Worm (Caenorhabditis elegans) whole organism, L1 larva: ENCODE data around the gene C45B2.8.

Experiments used
- Y116A8C.19 ChIP-seq: sonication (generic microtip); optimal IDR thresholded peaks from 2 replicates; lab custom pipeline; 2016; ENCODE audit warnings: missing compliant biosample characterization, missing genetic modification characterization, borderline replicate concordance
- alr-1 ChIP-seq: fragments of 200-800 bp; sonication (Bioruptor generic); optimal IDR thresholded peaks from 2 replicates; lab custom pipeline; 2018; ENCODE audit warnings: borderline replicate concordance, mild to moderate bottlenecking, missing genetic modification characterization, missing compliant biosample characterization
- ama-1 ChIP-seq: fragments of 150-350 bp; optimal IDR thresholded peaks from 2 replicates; lab custom pipeline; 2014
- ceh-8 ChIP-seq: fragments of 200-800 bp; sonication (Bioruptor generic); optimal IDR thresholded peaks from 2 replicates; lab custom pipeline; 2018; ENCODE audit warnings: mild to moderate bottlenecking, missing genetic modification characterization, moderate library complexity, missing compliant biosample characterization
- ceh-82 ChIP-seq, 3 experiments: fragments of 150-350 bp in 1 of 3; sonication (generic microtip) in 2 of 3; optimal IDR thresholded peaks; 2 replicates each; lab custom pipeline; 2014 to 2017; ENCODE audit warnings: missing biosample characterization in 3 of 3, missing genetic modification characterization in 3 of 3
- ces-1 ChIP-seq: fragments of 150-350 bp; optimal IDR thresholded peaks from 2 replicates; lab custom pipeline; 2014; ENCODE audit warnings: missing biosample characterization, missing genetic modification reagents, missing genetic modification characterization
- dsc-1 ChIP-seq: sonication (generic microtip); optimal IDR thresholded peaks from 2 replicates; lab custom pipeline; 2016; ENCODE audit warnings: mild to moderate bottlenecking, missing genetic modification characterization, missing compliant biosample characterization
- egl-13 ChIP-seq: sonication (generic microtip); optimal IDR thresholded peaks from 2 replicates; lab custom pipeline; 2016; ENCODE audit warnings: missing genotype, missing genetic modification reagents, missing genetic modification characterization, missing compliant biosample characterization
- egl-27 ChIP-seq, 2 experiments: fragments of 150-350 bp in 1 of 2; sonication (generic microtip); optimal IDR thresholded peaks; 3 replicates each; lab custom pipeline; 2017 to 2018; ENCODE audit warnings: missing biosample characterization in 2 of 2, missing genetic modification characterization in 2 of 2, missing genetic modification reagents in 2 of 2
- elt-2 ChIP-seq: sonication (generic microtip); optimal IDR thresholded peaks from 2 replicates; lab custom pipeline; 2016; ENCODE audit warnings: missing genetic modification characterization, mild to moderate bottlenecking, inconsistent platforms, missing compliant biosample characterization, missing genetic modification reagents
- elt-3 ChIP-seq, 6 experiments: fragments of 150-350 bp in 1 of 6; sonication (generic microtip); optimal IDR thresholded peaks; 2 replicates each; lab custom pipeline; 2017 to 2018; ENCODE audit warnings: missing biosample characterization in 6 of 6, missing genetic modification characterization in 6 of 6, inconsistent platforms in 1 of 6
- fkh-10 ChIP-seq: sonication (generic microtip); optimal IDR thresholded peaks from 2 replicates; lab custom pipeline; 2017; ENCODE audit warnings: missing biosample characterization, missing genetic modification reagents, missing genetic modification characterization
- fkh-8 ChIP-seq: sonication (generic microtip); optimal IDR thresholded peaks from 2 replicates; lab custom pipeline; 2016; ENCODE audit warnings: mild to moderate bottlenecking, missing genetic modification characterization, missing compliant biosample characterization
- grh-1 ChIP-seq: fragments of 200-800 bp; sonication (Bioruptor generic); IDR thresholded peaks from 2 replicates; pipeline ENCODE4 v1.3.6; 2022; ENCODE audit warnings: missing genetic modification reagents, missing genetic modification characterization, missing compliant biosample characterization
- hlh-17 ChIP-seq: fragments of 200-800 bp; sonication (Bioruptor generic); optimal IDR thresholded peaks from 2 replicates; lab custom pipeline; 2018; ENCODE audit warnings: missing genetic modification characterization, mild to moderate bottlenecking, missing compliant biosample characterization, moderate library complexity, borderline replicate concordance
- hlh-4 ChIP-seq: sonication (generic microtip); optimal IDR thresholded peaks from 2 replicates; lab custom pipeline; 2016; ENCODE audit warnings: mild to moderate bottlenecking, missing genetic modification characterization, missing compliant biosample characterization
- jun-1 ChIP-seq: fragments of 150-350 bp; optimal IDR thresholded peaks from 2 replicates; lab custom pipeline; 2014; ENCODE audit warnings: missing biosample characterization, missing genetic modification reagents, missing genetic modification characterization
- lin-14 ChIP-seq: fragments of 200-800 bp; sonication (Bioruptor generic); optimal IDR thresholded peaks from 2 replicates; lab custom pipeline; 2018; ENCODE audit warnings: mild to moderate bottlenecking, missing genetic modification characterization, moderate library complexity, missing compliant biosample characterization
- lin-35 ChIP-seq, 2 experiments: fragments of 150-350 bp; optimal IDR thresholded peaks; 2 replicates each; lab custom pipeline; 2014; ENCODE audit warnings: missing biosample characterization in 2 of 2, missing genetic modification characterization in 2 of 2, missing genetic modification reagents in 2 of 2
- lin-39 ChIP-seq: fragments of 150-350 bp; optimal IDR thresholded peaks from 2 replicates; lab custom pipeline; 2014; ENCODE audit warnings: missing biosample characterization, missing genetic modification reagents, missing genetic modification characterization
- lir-3 ChIP-seq: sonication (generic microtip); optimal IDR thresholded peaks from 2 replicates; lab custom pipeline; 2016; ENCODE audit warnings: mild to moderate bottlenecking, missing genetic modification characterization, moderate library complexity, missing compliant biosample characterization; ENCODE audit not compliant: poor library complexity
- lsy-2 ChIP-seq, 2 experiments: fragments of 150-350 bp; optimal IDR thresholded peaks; 2 replicates each; lab custom pipeline; 2014; ENCODE audit warnings: missing biosample characterization in 2 of 2, missing genetic modification characterization in 2 of 2
- nhr-12 ChIP-seq: sonication (generic microtip); optimal IDR thresholded peaks from 2 replicates; lab custom pipeline; 2017; ENCODE audit warnings: missing biosample characterization, missing genetic modification characterization
- nhr-19 ChIP-seq: fragments of 200-800 bp; sonication (Bioruptor generic); conservative IDR thresholded peaks from 2 replicates; pipeline ENCODE4 v1.3.6; 2022; ENCODE audit warnings: missing genetic modification characterization, missing compliant biosample characterization
- nhr-20 ChIP-seq: sonication (generic microtip); optimal IDR thresholded peaks from 2 replicates; lab custom pipeline; 2016; ENCODE audit warnings: mild to moderate bottlenecking, missing genetic modification characterization, missing compliant biosample characterization
- nhr-237 ChIP-seq: fragments of 150-350 bp; optimal IDR thresholded peaks from 2 replicates; lab custom pipeline; 2014; ENCODE audit warnings: missing biosample characterization, missing genetic modification characterization
- nhr-47 ChIP-seq: sonication (generic microtip); optimal IDR thresholded peaks from 2 replicates; lab custom pipeline; 2016; ENCODE audit warnings: mild to moderate bottlenecking, missing genetic modification characterization, moderate library complexity, missing compliant biosample characterization
- nhr-71 ChIP-seq: sonication (generic microtip); optimal IDR thresholded peaks from 2 replicates; lab custom pipeline; 2016; ENCODE audit warnings: mild to moderate bottlenecking, missing genetic modification characterization, moderate library complexity, missing compliant biosample characterization
- nhr-76 ChIP-seq: sonication (generic microtip); optimal IDR thresholded peaks from 2 replicates; lab custom pipeline; 2017; ENCODE audit warnings: missing biosample characterization, missing genetic modification characterization
- nhr-85 ChIP-seq: sonication (generic microtip); peaks from one replicate; lab custom pipeline; 2016; ENCODE audit warnings: missing genetic modification characterization, inconsistent platforms, missing compliant biosample characterization
- nhr-90 ChIP-seq: sonication (generic microtip); optimal IDR thresholded peaks from 2 replicates; lab custom pipeline; 2016; ENCODE audit warnings: mild to moderate bottlenecking, missing genetic modification characterization, missing compliant biosample characterization; ENCODE audit not compliant: poor library complexity
- pqm-1 ChIP-seq: sonication (generic microtip); optimal IDR thresholded peaks from 3 replicates; lab custom pipeline; 2017; ENCODE audit warnings: missing biosample characterization, missing genetic modification characterization
- rnt-1 ChIP-seq: sonication (generic microtip); optimal IDR thresholded peaks from 2 replicates; lab custom pipeline; 2016; ENCODE audit warnings: mild to moderate bottlenecking, missing genetic modification characterization, moderate library complexity, missing compliant biosample characterization
- skn-1 ChIP-seq: fragments of 150-350 bp; optimal IDR thresholded peaks from 2 replicates; lab custom pipeline; 2014; ENCODE audit warnings: missing biosample characterization, missing genetic modification characterization
- snu-23 ChIP-seq: sonication (generic microtip); optimal IDR thresholded peaks from 2 replicates; lab custom pipeline; 2016; ENCODE audit warnings: missing genetic modification characterization, missing compliant biosample characterization
- sup-37 ChIP-seq: fragments of 200-800 bp; sonication (Bioruptor generic); optimal IDR thresholded peaks from 2 replicates; lab custom pipeline; 2018; ENCODE audit warnings: mild to moderate bottlenecking, missing genetic modification characterization, missing compliant biosample characterization
- swsn-7 ChIP-seq: sonication (generic microtip); optimal IDR thresholded peaks from 2 replicates; lab custom pipeline; 2016; ENCODE audit warnings: missing genetic modification characterization, missing compliant biosample characterization
- unc-130 ChIP-seq: fragments of 150-350 bp; optimal IDR thresholded peaks from 2 replicates; lab custom pipeline; 2017; ENCODE audit warnings: missing biosample characterization, missing genetic modification characterization, inconsistent platforms
- unc-30 ChIP-seq: sonication (generic microtip); optimal IDR thresholded peaks from 2 replicates; lab custom pipeline; 2017; ENCODE audit warnings: missing biosample characterization, missing genetic modification characterization
- xbp-1 ChIP-seq: sonication (generic microtip); optimal IDR thresholded peaks from 2 replicates; lab custom pipeline; 2016; ENCODE audit warnings: missing genetic modification characterization, missing compliant biosample characterization
- zag-1 ChIP-seq: fragments of 150-350 bp; optimal IDR thresholded peaks from 2 replicates; lab custom pipeline; 2014; ENCODE audit warnings: missing biosample characterization, missing genetic modification characterization
- ztf-4 ChIP-seq: fragments of 150-350 bp; optimal IDR thresholded peaks from 2 replicates; lab custom pipeline; 2014; ENCODE audit warnings: missing biosample characterization, missing genetic modification characterization

Gene C45B2.8

ce11 chrX:6118086-6118825 is 30.5 kb downstream of the C45B2.8 start, which contains the start of gene C15H9.2:
Gene C15H9.2 (plus strand): TSS chrX:6118526.
- TF ChIP-seq lin-14 (GFP tag; lab: Kevin White, UChicago) (peak; percentile 20), elt-2 (tag; lab: Kevin White, UChicago) (peak; percentile 56), ceh-8 (GFP tag; lab: Kevin White, UChicago) (peak; percentile 14), fkh-8 (tag; lab: Kevin White, UChicago) (peak; percentile 53), ztf-4 (tag; lab: Kevin White, UChicago) (no peak), snu-23 (GFP tag; lab: Kevin White, UChicago) (no peak)

DNA sequence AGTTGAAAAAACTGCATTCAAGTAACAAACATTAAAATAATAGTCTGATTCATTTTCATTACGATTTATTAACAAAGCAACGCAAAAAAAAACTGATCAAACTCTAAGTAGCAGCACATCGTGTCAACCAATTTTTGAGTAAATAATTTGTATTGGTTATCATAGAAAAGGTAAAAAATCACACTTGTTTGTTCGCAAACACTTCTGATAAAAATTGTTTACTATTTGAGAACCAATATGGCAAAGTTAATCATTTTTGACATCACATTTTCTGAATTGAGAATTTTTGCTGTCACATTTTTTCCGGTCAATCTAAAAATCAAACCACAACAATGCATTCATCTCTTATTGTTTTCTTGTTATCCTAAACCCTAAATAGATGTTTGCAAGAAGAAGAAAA is 33.5 kb downstream of the C45B2.8 start:
- TF ChIP-seq unc-130 (tag; lab: Kevin White, UChicago) = no peak
- no peak for TF ChIP-seq pqm-1 (tag; lab: Kevin White, UChicago)
- TF ChIP-seq ceh-8 (GFP tag; lab: Kevin White, UChicago) = no peak
- no peak for TF ChIP-seq hlh-17 (GFP tag; lab: Kevin White, UChicago)
- no peak for TF ChIP-seq nhr-237 (tag; lab: Kevin White, UChicago)
- TF ChIP-seq lin-14 (GFP tag; lab: Kevin White, UChicago) = no peak
- no peak for TF ChIP-seq alr-1 (tag; lab: Kevin White, UChicago)
- no peak for TF ChIP-seq elt-3 (tag; optimal IDR thresholded peaks at IDR 0.05; lab: Kevin White, UChicago)
- TF ChIP-seq zag-1 (tag; lab: Kevin White, UChicago) = no peak
- no peak for TF ChIP-seq egl-27 (tag; optimal IDR thresholded peaks at IDR 0.05; lab: Kevin White, UChicago)

- TF ChIP-seq nhr-90 = peak; percentile 6
- no peak for TF ChIP-seq swsn-7
- peak; percentile 54 for TF ChIP-seq lin-14 (GFP tag; lab: Kevin White, UChicago)
- peak; percentile 44 for TF ChIP-seq nhr-85 (tag; lab: Kevin White, UChicago)
- no peak for TF ChIP-seq jun-1 (tag; lab: Kevin White, UChicago)
- peak in 1 of 2 experiments; percentile 22 for TF ChIP-seq lin-35 (GFP tag; optimal IDR thresholded peaks at IDR 0.05; lab: Kevin White, UChicago)
- peak; percentile 29 for TF ChIP-seq nhr-71
- TF ChIP-seq elt-3 (tag; optimal IDR thresholded peaks at IDR 0.05; lab: Kevin White, UChicago) = peak in 1 of 6 experiments; percentile 40
- TF ChIP-seq nhr-20 (tag; lab: Kevin White, UChicago) = peak; percentile 83
- TF ChIP-seq, all 84 proteins: peak for 7
Observed at ce11 chrX:6122026-6122425, 34.2 kb downstream of the C45B2.8 start, which contains the start of gene nnt-1. Gene nnt-1 (plus strand): TSS chrX:6122311.

DNA sequence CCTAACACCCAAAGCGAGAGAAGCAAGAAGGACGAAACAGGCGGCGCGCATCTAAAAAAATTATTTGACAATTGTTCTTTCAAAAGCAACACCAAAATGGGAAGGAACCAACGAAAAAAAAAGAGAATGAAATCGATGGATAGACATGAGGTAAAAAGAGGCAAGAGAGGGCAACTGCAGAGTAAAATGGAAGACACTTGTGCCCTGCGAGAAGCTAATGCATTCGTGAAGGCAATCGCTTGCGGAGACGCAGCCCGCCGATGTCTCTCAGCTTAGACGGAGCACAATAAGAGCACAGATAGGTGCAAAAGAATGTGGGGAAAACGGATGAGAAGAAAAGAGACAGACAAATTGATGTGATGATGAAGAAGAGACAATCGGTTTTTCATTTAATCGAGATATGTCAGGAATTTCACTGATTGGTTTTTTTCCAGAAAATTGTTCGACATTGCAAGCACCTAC is 40.5 kb downstream of the C45B2.8 start, which contains the start of gene C15H9.9:
TSS of gene C15H9.9 (minus strand) at position 51 of the 462 bp plus-strand sequence.
- TF ChIP-seq grh-1 (GFP tag; lab: Robert Waterston, UW) (no peak), lir-3 (tag; lab: Kevin White, UChicago) (no peak), Y116A8C.19 (no peak), lsy-2 (tag; optimal IDR thresholded peaks at IDR 0.05; lab: Kevin White, UChicago) (peak in 1 of 2 experiments; percentile 30), ces-1 (GFP tag; lab: Kevin White, UChicago) (no peak), nhr-12 (tag; lab: Kevin White, UChicago) (no peak), lin-14 (GFP tag; lab: Kevin White, UChicago) (peak; percentile 76), unc-30 (no peak), sup-37 (GFP tag; lab: Kevin White, UChicago) (no peak), jun-1 (tag; lab: Kevin White, UChicago) (no peak), hlh-17 (GFP tag; lab: Kevin White, UChicago) (no peak), snu-23 (GFP tag; lab: Kevin White, UChicago) (peak; percentile 26), nhr-47 (tag; lab: Kevin White, UChicago) (peak; percentile 15), skn-1 (no peak), xbp-1 (tag; lab: Kevin White, UChicago) (peak; percentile 5), fkh-10 (GFP tag; lab: Kevin White, UChicago) (peak; percentile 32), ama-1 (lab: Kevin White, UChicago) (no peak), nhr-76 (tag; lab: Kevin White, UChicago) (no peak), dsc-1 (tag; lab: Kevin White, UChicago) (peak; percentile 57), hlh-4 (no peak), ceh-82 (tag; optimal IDR thresholded peaks at IDR 0.05; lab: Kevin White, UChicago) (peak in 2 of 3 experiments; percentile 25 to 26), nhr-71 (peak; percentile 39), swsn-7 (peak; percentile 25), ztf-4 (tag; lab: Kevin White, UChicago) (no peak), rnt-1 (tag; lab: Kevin White, UChicago) (peak; percentile 44), nhr-19 (GFP tag; lab: Robert Waterston, UW) (no peak), egl-13 (no peak), lin-39 (no peak)
